Fruit fly (Drosophila melanogaster): ENCODE results near the gene CG31668.

- TF ChIP-seq h (optimal IDR thresholded peaks at IDR 0.05) (no peak), Myc (optimal IDR thresholded peaks at IDR 0.05) (no peak), ttk (optimal IDR thresholded peaks at IDR 0.05) (no peak), psq (optimal IDR thresholded peaks at IDR 0.05) (no peak), insv (optimal IDR thresholded peaks at IDR 0.05) (no peak), Sin3A (optimal IDR thresholded peaks at IDR 0.05) (no peak)
Observed at dm6 chr2L:2184659-2185058, 21.3 kb downstream of the CG31668 start.
